Worm (Caenorhabditis elegans): Measurements from ENCODE around the gene nmy-1.
A peak's percentile ranks its signal among the peaks of the same experiment; 100 is the strongest.

ce11 chrX:2939526-2939925, 30.2 kb downstream of the nmy-1 start:
- TF ChIP-seq nhr-76 (tag; optimal IDR thresholded peaks at IDR 0.05) (no peak), elt-3 (tag; optimal IDR thresholded peaks at IDR 0.05) (no peak), pha-4 (tag; optimal IDR thresholded peaks at IDR 0.05) (peak; percentile 86), unc-62 (GFP tag; optimal IDR thresholded peaks at IDR 0.05) (no peak), ZK546.5 (tag; optimal IDR thresholded peaks at IDR 0.05) (no peak), ama-1 (optimal IDR thresholded peaks at IDR 0.05) (no peak), pqm-1 (tag; optimal IDR thresholded peaks at IDR 0.05) (no peak), ztf-11 (tag; optimal IDR thresholded peaks at IDR 0.05) (no peak), nfya-1 (tag; optimal IDR thresholded peaks at IDR 0.05; ENCODE audit: insufficient read depth) (no peak), nhr-28 (tag; optimal IDR thresholded peaks at IDR 0.05) (no peak), hmg-11 (tag; optimal IDR thresholded peaks at IDR 0.05) (peak; percentile 43), lin-15B (tag; optimal IDR thresholded peaks at IDR 0.05) (no peak), nhr-23 (tag; optimal IDR thresholded peaks at IDR 0.05) (no peak), nhr-11 (tag; optimal IDR thresholded peaks at IDR 0.05) (no peak)

Measured in whole organism, L3 larva.